Fruit fly (Drosophila melanogaster): ENCODE data around the gene CG15646.

The CG15646 gene

dm6 chrX:15622970-15623402, 47.8 kb downstream of the CG15646 start (continued):
- TF ChIP-seq Doc3 (GFP tag; IDR thresholded peaks at IDR 0.05; ENCODE audit: partially characterized antibody) (no peak), Dip3 (GFP tag; optimal IDR thresholded peaks at IDR 0.05) (peak; percentile 67), Dek (tag; optimal IDR thresholded peaks at IDR 0.05) (peak; percentile 77), vfl (GFP tag; optimal IDR thresholded peaks at IDR 0.05) (no peak), phol (tag; optimal IDR thresholded peaks at IDR 0.05) (peak; percentile 72), nau (GFP tag; optimal IDR thresholded peaks at IDR 0.05) (peak; percentile 45), maf-S (GFP tag; optimal IDR thresholded peaks at IDR 0.05) (peak; percentile 56), sr (GFP tag; IDR thresholded peaks at IDR 0.05) (peak; percentile 51; the same call in 1 of the 3 replicates), Oaz (GFP tag; IDR thresholded peaks at IDR 0.05) (peak; percentile 50; the same call in 1 of the 2 replicates), CG32767 (GFP tag; IDR thresholded peaks at IDR 0.05) (peak; percentile 74), dm (GFP tag; optimal IDR thresholded peaks at IDR 0.05) (peak; percentile 31), az2 (GFP tag; optimal IDR thresholded peaks at IDR 0.05) (peak; percentile 71), CG6683 (GFP tag; optimal IDR thresholded peaks at IDR 0.05) (peak; percentile 40), CG5180 (GFP tag; optimal IDR thresholded peaks at IDR 0.05) (peak; percentile 35), CG32772 (GFP tag; IDR thresholded peaks at IDR 0.05) (peak; percentile 83), Xrp1 (GFP tag; IDR thresholded peaks at IDR 0.05) (peak; percentile 85), CG16779 (GFP tag; IDR thresholded peaks at IDR 0.05) (peak; percentile 78), CG34376 (GFP tag; optimal IDR thresholded peaks at IDR 0.05) (no peak), CG8924 (tag; optimal IDR thresholded peaks at IDR 0.05) (peak; percentile 77), CG7357 (GFP tag; IDR thresholded peaks at IDR 0.05) (peak; percentile 73), cwo (GFP tag; optimal IDR thresholded peaks at IDR 0.05) (peak; percentile 72), unc-4 (GFP tag; IDR thresholded peaks at IDR 0.05; ENCODE audit: partially characterized antibody) (no peak), H2.0 (GFP tag; IDR thresholded peaks at IDR 0.05) (peak; percentile 86), Spps (tag; optimal IDR thresholded peaks at IDR 0.05) (no peak), ttk (GFP tag; IDR thresholded peaks at IDR 0.05) (peak; percentile 90), da (GFP tag; optimal IDR thresholded peaks at IDR 0.05) (no peak), Hmr (GFP tag; optimal IDR thresholded peaks at IDR 0.05) (peak; percentile 76), CG12659 (GFP tag; optimal IDR thresholded peaks at IDR 0.05) (peak; percentile 67), fd3F (GFP tag; optimal IDR thresholded peaks at IDR 0.05) (peak; percentile 68), CG9876 (GFP tag; optimal IDR thresholded peaks at IDR 0.05) (peak; percentile 49), HmgZ (tag; optimal IDR thresholded peaks at IDR 0.05) (peak; percentile 68), CG4854 (GFP tag; optimal IDR thresholded peaks at IDR 0.05) (peak; percentile 61), gsb (GFP tag; IDR thresholded peaks at IDR 0.05) (peak; percentile 79), slp2 (GFP tag; optimal IDR thresholded peaks at IDR 0.05) (peak; percentile 66), nom (GFP tag; optimal IDR thresholded peaks at IDR 0.05) (peak; percentile 84), CG31224 (GFP tag; IDR thresholded peaks at IDR 0.05) (peak; percentile 77), tio (GFP tag; optimal IDR thresholded peaks at IDR 0.05) (peak; percentile 40), knrl (GFP tag; IDR thresholded peaks at IDR 0.05; ENCODE audit: partially characterized antibody) (no peak), CG17568 (GFP tag; optimal IDR thresholded peaks at IDR 0.05) (peak; percentile 21), CG15269 (tag; optimal IDR thresholded peaks at IDR 0.05) (peak; percentile 85), CG7745 (tag; optimal IDR thresholded peaks at IDR 0.05) (no peak), Nf-YB (GFP tag; optimal IDR thresholded peaks at IDR 0.05) (peak; percentile 24), wdn (GFP tag; IDR thresholded peaks at IDR 0.05) (peak; percentile 68), CG2129 (GFP tag; IDR thresholded peaks at IDR 0.05; ENCODE audit: partially characterized antibody) (no peak), CG16863 (GFP tag; optimal IDR thresholded peaks at IDR 0.05) (peak; percentile 57), kay (GFP tag; optimal IDR thresholded peaks at IDR 0.05) (peak; percentile 50), CG34422 (GFP tag; IDR thresholded peaks at IDR 0.05) (peak; percentile 64; the same call in 2 of the 3 replicates), Nf-YA (GFP tag; IDR thresholded peaks at IDR 0.05) (peak; percentile 73), sob (GFP tag; IDR thresholded peaks at IDR 0.05) (peak; percentile 87), B-H1 (GFP tag; IDR thresholded peaks at IDR 0.05) (peak; percentile 76)

Data from whole organism, embryonic.